Worm (Caenorhabditis elegans) whole organism, L4 larva: ENCODE measurements around the gene C04A11.2.
A peak's percentile ranks its signal among the peaks of the same experiment; 100 is the strongest.

ENCODE experiments used
- F10B5.3 ChIP-seq: sonication (generic microtip); optimal IDR thresholded peaks from 2 replicates; lab custom pipeline; 2016; ENCODE audit warnings: mild to moderate bottlenecking, missing genetic modification characterization, missing compliant biosample characterization
- R02D3.7 ChIP-seq: fragments of 150-350 bp; sonication (generic microtip); optimal IDR thresholded peaks from 3 replicates; lab custom pipeline; 2014; ENCODE audit warnings: missing biosample characterization, missing genetic modification characterization
- Y105C5A.15 ChIP-seq: fragments of 200-800 bp; sonication (Bioruptor generic); IDR thresholded peaks from 2 replicates; pipeline ENCODE4 v1.3.6; 2022; ENCODE audit warnings: missing genetic modification characterization, missing compliant biosample characterization
- Y48G9A.11 ChIP-seq: fragments of 200-800 bp; sonication (Bioruptor generic); IDR thresholded peaks from 2 replicates; pipeline ENCODE4 v1.3.6; 2022; ENCODE audit warnings: missing genetic modification reagents, missing genetic modification characterization, missing compliant biosample characterization
- ZK546.5 ChIP-seq, 2 experiments: sonication (generic microtip); optimal IDR thresholded peaks; 2 replicates each; lab custom pipeline; 2017; ENCODE audit warnings: missing biosample characterization in 2 of 2, missing genetic modification characterization in 2 of 2
- aly-2 ChIP-seq: sonication (generic microtip); optimal IDR thresholded peaks from 2 replicates; lab custom pipeline; 2018; ENCODE audit warnings: missing biosample characterization, missing genetic modification characterization
- ama-1 ChIP-seq: fragments of 150-350 bp; optimal IDR thresholded peaks from 2 replicates; lab custom pipeline; 2014; ENCODE audit warnings: inconsistent platforms, mixed read lengths
- arid-1 ChIP-seq: fragments of 200-800 bp; sonication (Bioruptor generic); conservative IDR thresholded peaks from 2 replicates; pipeline ENCODE4 v1.3.6; 2022; ENCODE audit warnings: missing genetic modification reagents, missing genetic modification characterization, missing compliant biosample characterization
- attf-4 ChIP-seq: sonication (generic microtip); optimal IDR thresholded peaks from 3 replicates; lab custom pipeline; 2017; ENCODE audit warnings: missing biosample characterization, missing genetic modification characterization
- ceh-20 ChIP-seq: fragments of 200-800 bp; sonication (Bioruptor generic); IDR thresholded peaks from 2 replicates; pipeline ENCODE4 v1.3.6; 2022; ENCODE audit warnings: missing genetic modification reagents, missing genetic modification characterization, missing compliant biosample characterization
- ceh-28 ChIP-seq: fragments of 150-350 bp; optimal IDR thresholded peaks from 2 replicates; lab custom pipeline; 2014; ENCODE audit warnings: missing biosample characterization, missing genetic modification reagents, missing genetic modification characterization
- ceh-44 ChIP-seq: fragments of 200-800 bp; sonication (Bioruptor generic); IDR thresholded peaks from 2 replicates; pipeline ENCODE4 v1.3.6; 2022; ENCODE audit warnings: missing genetic modification reagents, missing genetic modification characterization, missing compliant biosample characterization
- ceh-82 ChIP-seq: sonication (generic microtip); optimal IDR thresholded peaks from 2 replicates; lab custom pipeline; 2017; ENCODE audit warnings: missing biosample characterization, missing genetic modification characterization
- ces-1 ChIP-seq: fragments of 150-350 bp; sonication (generic microtip); optimal IDR thresholded peaks from 4 replicates; lab custom pipeline; 2014; ENCODE audit warnings: missing biosample characterization, missing genetic modification reagents, missing genetic modification characterization
- daf-12 ChIP-seq: fragments of 150-350 bp; optimal IDR thresholded peaks from 2 replicates; lab custom pipeline; 2014; ENCODE audit warnings: missing biosample characterization, missing genetic modification reagents, missing genetic modification characterization
- daf-16 ChIP-seq, 3 experiments: sonication (generic microtip); optimal IDR thresholded peaks; 2 replicates each; lab custom pipeline; 2016 to 2017; ENCODE audit warnings: missing genetic modification characterization in 3 of 3, missing genetic modification reagents in 3 of 3, mild to moderate bottlenecking in 2 of 3, missing compliant biosample characterization in 2 of 3, missing biosample characterization in 1 of 3, moderate library complexity in 1 of 3
- daf-19 ChIP-seq: fragments of 200-800 bp; sonication (Bioruptor generic); conservative IDR thresholded peaks from 2 replicates; pipeline ENCODE4 v1.3.6; 2022; ENCODE audit warnings: missing genetic modification characterization, missing compliant biosample characterization
- daf-8 ChIP-seq: fragments of 200-800 bp; sonication (Bioruptor generic); IDR thresholded peaks from 2 replicates; pipeline ENCODE4 v1.3.6; 2022; ENCODE audit warnings: missing genetic modification characterization, missing compliant biosample characterization
- dmd-6 ChIP-seq: fragments of 200-800 bp; sonication (Bioruptor generic); IDR thresholded peaks from 2 replicates; pipeline ENCODE4 v1.3.6; 2022; ENCODE audit warnings: missing genetic modification reagents, missing genetic modification characterization, missing compliant biosample characterization
- dve-1 ChIP-seq: sonication (generic microtip); optimal IDR thresholded peaks from 2 replicates; lab custom pipeline; 2017; ENCODE audit warnings: antibody characterized with exemption, mild to moderate bottlenecking, missing genetic modification characterization, missing compliant biosample characterization; ENCODE audit not compliant: insufficient read depth
- egl-43 ChIP-seq: fragments of 200-800 bp; sonication (Bioruptor generic); IDR thresholded peaks from 2 replicates; pipeline ENCODE4 v1.3.6; 2022; ENCODE audit warnings: missing genetic modification reagents, missing genetic modification characterization, missing compliant biosample characterization
- fos-1 ChIP-seq: fragments of 150-350 bp; optimal IDR thresholded peaks from 2 replicates; lab custom pipeline; 2014; ENCODE audit warnings: missing biosample characterization, missing genetic modification characterization
- hlh-11 ChIP-seq: fragments of 200-800 bp; sonication (Bioruptor generic); optimal IDR thresholded peaks from 2 replicates; lab custom pipeline; 2018; ENCODE audit warnings: mild to moderate bottlenecking, missing genetic modification characterization, missing compliant biosample characterization
- hlh-30 ChIP-seq: sonication (generic microtip); optimal IDR thresholded peaks from 2 replicates; lab custom pipeline; 2017; ENCODE audit warnings: antibody characterized with exemption, mild to moderate bottlenecking, missing genetic modification characterization, missing compliant biosample characterization; ENCODE audit not compliant: insufficient read depth
- lim-7 ChIP-seq: fragments of 200-800 bp; sonication (Bioruptor generic); IDR thresholded peaks from 2 replicates; pipeline ENCODE4 v1.3.6; 2022; ENCODE audit warnings: missing genetic modification characterization, missing compliant biosample characterization
- lin-1 ChIP-seq: fragments of 200-800 bp; sonication (Bioruptor generic); IDR thresholded peaks from 2 replicates; pipeline ENCODE4 v1.3.6; 2022; ENCODE audit warnings: missing genetic modification reagents, missing genetic modification characterization, missing compliant biosample characterization
- lin-13 ChIP-seq: fragments of 150-350 bp; optimal IDR thresholded peaks from 2 replicates; lab custom pipeline; 2014; ENCODE audit warnings: missing biosample characterization, missing genetic modification reagents, missing genetic modification characterization
- lin-15B ChIP-seq: fragments of 150-350 bp; sonication (generic microtip); optimal IDR thresholded peaks from 3 replicates; lab custom pipeline; 2014; ENCODE audit warnings: missing biosample characterization, missing genetic modification characterization
- lsy-2 ChIP-seq, 2 experiments: fragments of 150-350 bp in 1 of 2; sonication (generic microtip) in 1 of 2; optimal IDR thresholded peaks; 2 replicates each; lab custom pipeline; 2014 to 2017; ENCODE audit warnings: missing biosample characterization in 2 of 2, missing genetic modification characterization in 2 of 2
- madf-5 ChIP-seq, 2 experiments: fragments of 200-800 bp; sonication (Bioruptor generic); IDR thresholded peaks; 2 replicates each; pipeline ENCODE4 v1.3.6; 2022; ENCODE audit warnings: missing compliant biosample characterization in 2 of 2, missing genetic modification characterization in 2 of 2
- mdl-1 ChIP-seq, 2 experiments: fragments of 150-350 bp in 1 of 2; sonication (generic microtip) in 1 of 2; optimal IDR thresholded peaks; 2 replicates each; lab custom pipeline; 2014 to 2017; ENCODE audit warnings: missing biosample characterization in 2 of 2, missing genetic modification characterization in 2 of 2
- mep-1 ChIP-seq: fragments of 150-350 bp; sonication (generic microtip); optimal IDR thresholded peaks from 3 replicates; lab custom pipeline; 2014; ENCODE audit warnings: missing biosample characterization, missing genetic modification characterization
- mxl-3 ChIP-seq: fragments of 200-800 bp; sonication (Bioruptor generic); optimal IDR thresholded peaks from 2 replicates; lab custom pipeline; 2018; ENCODE audit warnings: mild to moderate bottlenecking, missing genetic modification characterization, missing compliant biosample characterization
- nhr-102 ChIP-seq: sonication (generic microtip); optimal IDR thresholded peaks from 2 replicates; lab custom pipeline; 2016; ENCODE audit warnings: mild to moderate bottlenecking, missing genetic modification characterization, moderate library complexity, missing compliant biosample characterization
- nhr-111 ChIP-seq: fragments of 200-800 bp; sonication (Bioruptor generic); optimal IDR thresholded peaks from 2 replicates; lab custom pipeline; 2018; ENCODE audit warnings: mild to moderate bottlenecking, missing genetic modification characterization, missing compliant biosample characterization
- nhr-25 ChIP-seq: sonication (generic microtip); optimal IDR thresholded peaks from 2 replicates; lab custom pipeline; 2017; ENCODE audit warnings: missing genetic modification characterization, mild to moderate bottlenecking, missing compliant biosample characterization, antibody characterized with exemption, moderate library complexity, borderline replicate concordance; ENCODE audit not compliant: insufficient read depth
- nhr-28 ChIP-seq: fragments of 150-350 bp; optimal IDR thresholded peaks from 2 replicates; lab custom pipeline; 2014; ENCODE audit warnings: missing biosample characterization, missing genetic modification characterization
- nhr-41 ChIP-seq: fragments of 200-800 bp; sonication (Bioruptor generic); IDR thresholded peaks from 2 replicates; pipeline ENCODE4 v1.3.6; 2022; ENCODE audit warnings: missing genetic modification reagents, missing genetic modification characterization, missing compliant biosample characterization
- nhr-76 ChIP-seq: fragments of 150-350 bp; optimal IDR thresholded peaks from 2 replicates; lab custom pipeline; 2014; ENCODE audit warnings: missing biosample characterization, missing genetic modification characterization
- nhr-77 ChIP-seq: fragments of 150-350 bp; optimal IDR thresholded peaks from 2 replicates; lab custom pipeline; 2014; ENCODE audit warnings: missing biosample characterization, missing genetic modification characterization
- php-3 ChIP-seq: fragments of 200-800 bp; sonication (Bioruptor generic); IDR thresholded peaks from 2 replicates; pipeline ENCODE4 v1.3.6; 2022; ENCODE audit warnings: missing genetic modification reagents, missing genetic modification characterization, missing compliant biosample characterization
- pqm-1 ChIP-seq: sonication (generic microtip); optimal IDR thresholded peaks from 2 replicates; lab custom pipeline; 2017; ENCODE audit warnings: missing biosample characterization, missing genetic modification characterization
- saeg-2 ChIP-seq: fragments of 200-800 bp; sonication (Bioruptor generic); IDR thresholded peaks from 2 replicates; pipeline ENCODE4 v1.3.6; 2022; ENCODE audit warnings: missing genetic modification reagents, missing genetic modification characterization, missing compliant biosample characterization
- skn-1 ChIP-seq: fragments of 150-350 bp; optimal IDR thresholded peaks from 2 replicates; lab custom pipeline; 2014; ENCODE audit warnings: missing biosample characterization, missing genetic modification characterization
- tra-1 ChIP-seq: fragments of 200-800 bp; sonication (Bioruptor generic); IDR thresholded peaks from 2 replicates; pipeline ENCODE4 v1.3.6; 2022; ENCODE audit warnings: missing genetic modification reagents, missing genetic modification characterization, missing compliant biosample characterization
- unc-39 ChIP-seq: sonication (generic microtip); optimal IDR thresholded peaks from 2 replicates; lab custom pipeline; 2017; ENCODE audit warnings: missing biosample characterization, missing genetic modification characterization
- unc-62 ChIP-seq, 3 experiments: fragments of 150-350 bp in 1 of 3; sonication (generic microtip); optimal IDR thresholded peaks in 2 of 3; peaks in 1 of 3; 1 replicate in 1 of 3; 2 replicates in 2 of 3; lab custom pipeline; 2014 to 2017; ENCODE audit warnings: missing biosample characterization in 3 of 3, missing genetic modification characterization in 3 of 3, missing genetic modification reagents in 3 of 3, missing genotype in 1 of 3
- vab-7 ChIP-seq: fragments of 200-800 bp; sonication (Bioruptor generic); IDR thresholded peaks from 2 replicates; pipeline ENCODE4 v1.3.6; 2022; ENCODE audit warnings: missing genetic modification reagents, missing genetic modification characterization, missing compliant biosample characterization
- zag-1 ChIP-seq: fragments of 150-350 bp; optimal IDR thresholded peaks from 2 replicates; lab custom pipeline; 2014; ENCODE audit warnings: missing biosample characterization, missing genetic modification characterization
- zfp-3 ChIP-seq: fragments of 200-800 bp; sonication (Bioruptor generic); conservative IDR thresholded peaks from 2 replicates; pipeline ENCODE4 v1.3.6; 2022; ENCODE audit warnings: missing genetic modification reagents, missing genetic modification characterization, missing compliant biosample characterization
- zip-2 ChIP-seq: fragments of 150-350 bp; optimal IDR thresholded peaks from 2 replicates; lab custom pipeline; 2014; ENCODE audit warnings: missing biosample characterization, missing genetic modification characterization
- ztf-11 ChIP-seq: fragments of 150-350 bp; optimal IDR thresholded peaks from 2 replicates; lab custom pipeline; 2014; ENCODE audit warnings: missing biosample characterization, missing genetic modification characterization

C04A11.2 gene

DNA sequence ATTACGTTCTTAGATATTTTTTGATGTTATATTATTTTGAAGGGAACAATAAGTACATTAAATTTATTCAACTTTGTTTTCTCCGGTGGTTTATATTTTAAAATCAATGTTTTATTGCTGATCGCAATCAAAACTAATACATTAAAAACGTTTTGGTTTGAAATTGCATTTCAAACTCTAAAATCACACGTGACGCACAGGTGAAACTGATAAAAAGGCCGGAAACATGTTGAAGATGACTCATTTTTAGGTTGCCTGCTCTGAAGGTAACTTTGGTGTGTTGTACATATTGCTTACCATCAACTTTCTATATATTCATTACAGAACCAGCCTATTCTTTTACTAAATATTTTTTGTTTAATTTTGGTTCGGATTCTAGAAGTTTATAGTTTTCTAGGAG lies 17.1 kb upstream of the C04A11.2 start:
- no peak for TF ChIP-seq mep-1 (tag; lab: Kevin White, UChicago)
- TF ChIP-seq unc-39 (tag; lab: Kevin White, UChicago) = no peak
- TF ChIP-seq lin-15B = no peak
- TF ChIP-seq zfp-3 (GFP tag; lab: Robert Waterston, UW) = no peak
- TF ChIP-seq nhr-25 (tag; lab: Kevin White, UChicago) = no peak
- no peak for TF ChIP-seq daf-12 (tag; lab: Kevin White, UChicago)
- TF ChIP-seq hlh-11 (tag; lab: Kevin White, UChicago) = peak; percentile 28
- no peak for TF ChIP-seq unc-62 (GFP tag; optimal IDR thresholded peaks at IDR 0.05 in 1 of 2; lab: Kevin White, UChicago)
- no peak for TF ChIP-seq unc-62 (tag; optimal IDR thresholded peaks at IDR 0.05; lab: Kevin White, UChicago)
- peak in 1 of 2 experiments; percentile 40 for TF ChIP-seq mdl-1 (tag; optimal IDR thresholded peaks at IDR 0.05; lab: Kevin White, UChicago)
- no peak for TF ChIP-seq zag-1 (tag; lab: Kevin White, UChicago)
- TF ChIP-seq lin-13 = no peak
- peak; percentile 58 for TF ChIP-seq pqm-1
- peak; percentile 73 for TF ChIP-seq dve-1 (tag; lab: Kevin White, UChicago)
- TF ChIP-seq nhr-28 (tag; lab: Kevin White, UChicago) = peak; percentile 29
- peak; percentile 17; the same call in 1 of the 2 replicates for TF ChIP-seq dmd-6 (GFP tag; lab: Robert Waterston, UW)
- no peak for TF ChIP-seq ceh-82 (tag; lab: Kevin White, UChicago)
- TF ChIP-seq skn-1 (tag; lab: Kevin White, UChicago) = no peak
- no peak for TF ChIP-seq F10B5.3 (tag; lab: Kevin White, UChicago)
- TF ChIP-seq ceh-20 = no peak
- TF ChIP-seq lim-7 (GFP tag; lab: Robert Waterston, UW) = no peak
- no peak for TF ChIP-seq egl-43 (GFP tag; lab: Robert Waterston, UW)
- TF ChIP-seq Y105C5A.15 (GFP tag; lab: Robert Waterston, UW) = no peak
- TF ChIP-seq ztf-11 (tag; lab: Kevin White, UChicago) = no peak
- no peak for TF ChIP-seq lin-1 (GFP tag; lab: Robert Waterston, UW)
- no peak for TF ChIP-seq zip-2 (tag; lab: Kevin White, UChicago)
- peak; percentile 14 for TF ChIP-seq nhr-77
- TF ChIP-seq Y48G9A.11 (GFP tag; lab: Robert Waterston, UW) = no peak
- peak; percentile 44 for TF ChIP-seq hlh-30 (tag; lab: Kevin White, UChicago)
- TF ChIP-seq fos-1 (tag; lab: Kevin White, UChicago) = no peak
- no peak for TF ChIP-seq nhr-41 (GFP tag; lab: Robert Waterston, UW)
- TF ChIP-seq daf-8 (GFP tag; lab: Robert Waterston, UW) = no peak
- peak; percentile 76 for TF ChIP-seq php-3 (GFP tag; lab: Robert Waterston, UW)
- TF ChIP-seq nhr-102 (tag; lab: Kevin White, UChicago) = no peak
- TF ChIP-seq ceh-28 (tag; lab: Kevin White, UChicago) = no peak
- no peak for TF ChIP-seq daf-19 (GFP tag; lab: Robert Waterston, UW)
- no peak for TF ChIP-seq ZK546.5 (tag; optimal IDR thresholded peaks at IDR 0.05; lab: Kevin White, UChicago)
- no peak for TF ChIP-seq arid-1 (GFP tag; lab: Robert Waterston, UW)
- TF ChIP-seq saeg-2 (GFP tag; lab: Robert Waterston, UW) = no peak
- TF ChIP-seq aly-2 (tag; lab: Kevin White, UChicago) = no peak
- TF ChIP-seq ces-1 (GFP tag; lab: Kevin White, UChicago) = no peak
- no peak for TF ChIP-seq ama-1 (lab: Kevin White, UChicago)
- no peak for TF ChIP-seq lsy-2 (tag; optimal IDR thresholded peaks at IDR 0.05; lab: Kevin White, UChicago)
- TF ChIP-seq daf-16 (GFP tag; optimal IDR thresholded peaks at IDR 0.05; lab: Kevin White, UChicago) = no peak
- TF ChIP-seq daf-16 (tag; optimal IDR thresholded peaks at IDR 0.05; lab: Kevin White, UChicago) = peak; percentile 60
- no peak for TF ChIP-seq nhr-111
- no peak for TF ChIP-seq madf-5 (GFP tag; IDR thresholded peaks at IDR 0.05; lab: Robert Waterston, UW)
- no peak for TF ChIP-seq tra-1 (GFP tag; lab: Robert Waterston, UW)
- no peak for TF ChIP-seq mxl-3 (GFP tag; lab: Kevin White, UChicago)
- TF ChIP-seq ceh-44 (GFP tag; lab: Robert Waterston, UW) = no peak
- no peak for TF ChIP-seq vab-7
- no peak for TF ChIP-seq R02D3.7 (tag; lab: Kevin White, UChicago)
- TF ChIP-seq attf-4 (tag; lab: Kevin White, UChicago) = no peak
- TF ChIP-seq nhr-76 (tag; lab: Kevin White, UChicago) = no peak
